Worm (Caenorhabditis elegans) whole organism, mixed stage, embryonic: Measurements from ENCODE around the gene C41H7.2.

Source experiments
- M03D4.4 ChIP-seq: sonication (generic microtip); optimal IDR thresholded peaks from 2 replicates; lab custom pipeline; 2017; ENCODE audit warnings: mild to moderate bottlenecking, missing genetic modification characterization, missing compliant biosample characterization
- bed-3 ChIP-seq: fragments of 200-800 bp; sonication (Bioruptor generic); optimal IDR thresholded peaks from 3 replicates; lab custom pipeline; 2018; ENCODE audit warnings: mild to moderate bottlenecking, missing genetic modification characterization, moderate library complexity, missing compliant biosample characterization
- blmp-1 ChIP-seq: fragments of 150-350 bp; optimal IDR thresholded peaks from 2 replicates; lab custom pipeline; 2014; ENCODE audit warnings: missing biosample characterization, missing genetic modification characterization
- ceh-39 ChIP-seq: fragments of 150-350 bp; optimal IDR thresholded peaks from 2 replicates; lab custom pipeline; 2014; ENCODE audit warnings: missing biosample characterization, missing genetic modification characterization
- ceh-43 ChIP-seq: fragments of 200-800 bp; sonication (Bioruptor generic); optimal IDR thresholded peaks from 2 replicates; lab custom pipeline; 2018; ENCODE audit warnings: mild to moderate bottlenecking, missing genetic modification characterization, moderate library complexity, missing compliant biosample characterization
- ceh-83 ChIP-seq: fragments of 200-800 bp; sonication (Bioruptor generic); optimal IDR thresholded peaks from 2 replicates; lab custom pipeline; 2018; ENCODE audit warnings: mild to moderate bottlenecking, missing genetic modification characterization, missing compliant biosample characterization
- ces-1 ChIP-seq: fragments of 150-350 bp; optimal IDR thresholded peaks from 2 replicates; lab custom pipeline; 2014; ENCODE audit warnings: missing biosample characterization, missing genetic modification reagents, missing genetic modification characterization
- cnd-1 ChIP-seq: fragments of 200-800 bp; sonication (Bioruptor generic); optimal IDR thresholded peaks from 2 replicates; lab custom pipeline; 2018; ENCODE audit warnings: mild to moderate bottlenecking, missing genetic modification characterization, missing compliant biosample characterization
- drap-1 ChIP-seq: fragments of 200-800 bp; sonication (Bioruptor generic); optimal IDR thresholded peaks from 3 replicates; lab custom pipeline; 2018; ENCODE audit warnings: mild to moderate bottlenecking, missing genetic modification characterization, missing compliant biosample characterization
- elt-1 ChIP-seq: sonication (generic microtip); optimal IDR thresholded peaks from 2 replicates; lab custom pipeline; 2017; ENCODE audit warnings: missing genetic modification characterization, mild to moderate bottlenecking, missing compliant biosample characterization, antibody characterized with exemption, moderate library complexity, borderline replicate concordance; ENCODE audit not compliant: insufficient read depth
- elt-3 ChIP-seq: fragments of 150-350 bp; optimal IDR thresholded peaks from 2 replicates; lab custom pipeline; 2014; ENCODE audit warnings: missing biosample characterization, missing genetic modification characterization
- flh-1 ChIP-seq: fragments of 200-800 bp; sonication (Bioruptor generic); optimal IDR thresholded peaks from 2 replicates; lab custom pipeline; 2018; ENCODE audit warnings: mild to moderate bottlenecking, missing genetic modification characterization, moderate library complexity, missing compliant biosample characterization
- ham-2 ChIP-seq: fragments of 200-800 bp; sonication (Bioruptor generic); optimal IDR thresholded peaks from 2 replicates; lab custom pipeline; 2018; ENCODE audit warnings: mild to moderate bottlenecking, missing genetic modification characterization, missing compliant biosample characterization
- lin-13 ChIP-seq: fragments of 150-350 bp; optimal IDR thresholded peaks from 2 replicates; lab custom pipeline; 2014; ENCODE audit warnings: missing biosample characterization, missing genetic modification characterization
- lsy-2 ChIP-seq: fragments of 150-350 bp; optimal IDR thresholded peaks from 2 replicates; lab custom pipeline; 2014; ENCODE audit warnings: missing biosample characterization, missing genetic modification characterization
- mep-1 ChIP-seq: fragments of 150-350 bp; optimal IDR thresholded peaks from 2 replicates; lab custom pipeline; 2017; ENCODE audit warnings: missing biosample characterization, missing genetic modification reagents, missing genetic modification characterization, inconsistent platforms
- mls-2 ChIP-seq: sonication (generic microtip); optimal IDR thresholded peaks from 2 replicates; lab custom pipeline; 2016; ENCODE audit warnings: mild to moderate bottlenecking, missing genetic modification characterization, moderate library complexity, missing compliant biosample characterization
- nhr-12 ChIP-seq: fragments of 150-350 bp; optimal IDR thresholded peaks from 2 replicates; lab custom pipeline; 2014; ENCODE audit warnings: missing biosample characterization, missing genetic modification characterization
- nhr-2 ChIP-seq: fragments of 150-350 bp; optimal IDR thresholded peaks from 2 replicates; lab custom pipeline; 2014; ENCODE audit warnings: missing biosample characterization, missing genetic modification characterization
- nhr-237 ChIP-seq: fragments of 150-350 bp; optimal IDR thresholded peaks from 2 replicates; lab custom pipeline; 2014; ENCODE audit warnings: missing biosample characterization, missing genetic modification characterization
- nhr-76 ChIP-seq: sonication (generic microtip); optimal IDR thresholded peaks from 2 replicates; lab custom pipeline; 2017; ENCODE audit warnings: missing biosample characterization, missing genetic modification characterization
- pha-4 ChIP-seq: fragments of 150-350 bp; optimal IDR thresholded peaks from 2 replicates; lab custom pipeline; 2018; ENCODE audit warnings: missing biosample characterization, missing genetic modification reagents, missing genetic modification characterization
- sem-2 ChIP-seq: fragments of 200-800 bp; sonication (Bioruptor generic); optimal IDR thresholded peaks from 2 replicates; lab custom pipeline; 2018; ENCODE audit warnings: mild to moderate bottlenecking, missing genetic modification characterization, missing compliant biosample characterization
- snpc-4 ChIP-seq: fragments of 150-350 bp; optimal IDR thresholded peaks from 2 replicates; lab custom pipeline; 2014; ENCODE audit warnings: missing biosample characterization, missing genetic modification characterization
- tbx-8 ChIP-seq: fragments of 200-800 bp; sonication (Bioruptor generic); optimal IDR thresholded peaks from 2 replicates; lab custom pipeline; 2018; ENCODE audit warnings: mild to moderate bottlenecking, missing genetic modification characterization, moderate library complexity, missing compliant biosample characterization
- unc-39 ChIP-seq: fragments of 150-350 bp; optimal IDR thresholded peaks from 2 replicates; lab custom pipeline; 2014; ENCODE audit warnings: missing biosample characterization, missing genetic modification characterization
- unc-62 ChIP-seq: fragments of 150-350 bp; optimal IDR thresholded peaks from 2 replicates; lab custom pipeline; 2014; ENCODE audit warnings: missing biosample characterization, missing genetic modification reagents, missing genetic modification characterization
- zip-8 ChIP-seq: fragments of 150-350 bp; optimal IDR thresholded peaks from 2 replicates; lab custom pipeline; 2014; ENCODE audit warnings: missing biosample characterization, missing genetic modification characterization
- ztf-11 ChIP-seq: fragments of 150-350 bp; optimal IDR thresholded peaks from 2 replicates; lab custom pipeline; 2014; ENCODE audit warnings: missing biosample characterization, missing genetic modification characterization

Gene C41H7.2

DNA sequence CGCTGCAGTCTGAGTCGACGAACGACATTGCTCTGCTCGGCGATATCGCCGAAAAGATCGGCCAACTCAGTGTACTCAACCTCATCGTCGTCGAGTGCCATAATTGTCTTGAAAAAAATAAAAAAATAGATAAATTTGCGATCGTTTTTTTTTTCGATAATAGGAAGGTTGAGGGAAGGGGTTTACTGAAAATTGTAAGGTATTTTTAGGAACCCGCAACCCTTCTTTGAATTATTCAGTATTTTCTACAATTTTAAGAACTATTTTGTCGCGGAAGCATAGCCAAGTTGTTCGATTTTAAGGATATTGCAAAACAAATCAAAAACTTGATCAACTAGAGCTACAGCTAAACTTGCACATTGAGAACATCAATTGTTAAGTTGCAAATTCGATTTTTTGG lies 2.5 kb upstream of the C41H7.2 start, which contains the start of gene C41H7.9:
TSS of gene C41H7.9 (minus strand) at position 101 of the 400 bp plus-strand sequence.
- no peak for TF ChIP-seq snpc-4 (tag; lab: Kevin White, UChicago)
- TF ChIP-seq ces-1 (GFP tag; lab: Kevin White, UChicago) = no peak
- TF ChIP-seq bed-3 (GFP tag; lab: Kevin White, UChicago) = no peak
- TF ChIP-seq pha-4 (tag; lab: Kevin White, UChicago) = no peak
- TF ChIP-seq tbx-8 = no peak
- TF ChIP-seq elt-3 (tag; lab: Kevin White, UChicago) = no peak
- TF ChIP-seq ceh-39 (tag; lab: Kevin White, UChicago) = no peak
- no peak for TF ChIP-seq ham-2 (GFP tag; lab: Kevin White, UChicago)
- TF ChIP-seq nhr-12 (tag; lab: Kevin White, UChicago) = no peak
- TF ChIP-seq cnd-1 (tag; lab: Kevin White, UChicago) = no peak
- no peak for TF ChIP-seq mls-2

DNA sequence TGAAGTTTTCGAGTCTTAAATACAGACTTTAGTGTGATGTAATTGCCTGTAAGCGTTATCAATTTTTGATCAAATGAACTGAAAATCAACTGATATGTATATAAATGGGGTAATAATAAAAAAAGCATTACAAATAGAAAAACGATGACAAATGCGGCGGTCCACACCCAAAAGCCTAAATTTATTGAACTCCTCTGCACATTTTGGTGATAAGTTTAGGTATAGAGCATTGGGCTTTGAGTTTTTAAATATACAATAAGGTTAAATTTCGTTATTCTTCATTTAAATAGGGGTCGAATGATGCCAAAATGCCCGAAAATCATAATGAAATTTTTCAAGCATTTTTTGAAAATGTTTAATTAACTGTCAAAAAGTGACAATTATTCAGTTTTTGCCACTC lies 5.2 kb downstream of the C41H7.2 start, which contains the start of gene clec-3:
TSS of gene clec-3 (minus strand) at position 101 of the 400 bp plus-strand sequence.
- no peak for TF ChIP-seq flh-1 (GFP tag; lab: Kevin White, UChicago)
- no peak for TF ChIP-seq ztf-11 (tag; lab: Kevin White, UChicago)

DNA sequence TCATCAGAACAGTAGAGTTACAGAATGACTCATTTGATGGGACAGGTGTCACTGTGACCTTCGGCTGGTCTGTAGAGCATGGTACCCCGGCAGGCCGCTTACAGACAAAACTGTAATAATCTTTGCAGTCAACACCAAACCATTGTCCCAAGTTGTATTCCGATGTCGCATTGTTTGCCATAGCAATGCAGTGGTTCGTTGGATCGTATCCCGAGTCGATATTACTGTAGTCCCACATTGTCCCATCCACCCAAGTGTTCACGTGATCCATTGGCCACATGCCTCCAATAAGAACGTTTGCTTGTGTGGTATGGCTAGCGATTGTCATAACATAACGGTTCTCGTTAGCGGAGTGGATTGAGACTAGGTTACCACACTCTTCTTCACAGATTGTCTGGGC lies 6.3 kb downstream of the C41H7.2 start:
- TF ChIP-seq unc-39 (tag; lab: Kevin White, UChicago) = no peak

ce11 chrII:3023381-3023935 lies 8.8 kb downstream of the C41H7.2 start, which contains the start of gene clec-2:
Gene clec-2 (minus strand): TSS chrII:3023431.
- TF ChIP-seq ceh-39 (tag; lab: Kevin White, UChicago) (no peak), cnd-1 (tag; lab: Kevin White, UChicago) (no peak), ceh-83 (no peak), nhr-2 (tag; lab: Kevin White, UChicago) (no peak), lin-13 (tag; lab: Kevin White, UChicago) (no peak), M03D4.4 (tag; lab: Kevin White, UChicago) (no peak), pha-4 (tag; lab: Kevin White, UChicago) (no peak), zip-8 (tag; lab: Kevin White, UChicago) (no peak), snpc-4 (tag; lab: Kevin White, UChicago) (no peak), bed-3 (GFP tag; lab: Kevin White, UChicago) (no peak), nhr-76 (tag; lab: Kevin White, UChicago) (no peak), flh-1 (GFP tag; lab: Kevin White, UChicago) (no peak), ceh-43 (GFP tag; lab: Kevin White, UChicago) (no peak), nhr-12 (tag; lab: Kevin White, UChicago) (no peak), nhr-237 (no peak), elt-1 (no peak)

ce11 chrII:3024655-3025054 lies 10.0 kb downstream of the C41H7.2 start:
- TF ChIP-seq lin-13 (tag; lab: Kevin White, UChicago) (no peak), unc-62 (GFP tag; lab: Kevin White, UChicago) (no peak), elt-3 (tag; lab: Kevin White, UChicago) (no peak), flh-1 (GFP tag; lab: Kevin White, UChicago) (no peak), sem-2 (GFP tag; lab: Kevin White, UChicago) (no peak), nhr-76 (tag; lab: Kevin White, UChicago) (no peak), drap-1 (no peak), ceh-43 (GFP tag; lab: Kevin White, UChicago) (no peak), tbx-8 (no peak), lsy-2 (no peak), ces-1 (GFP tag; lab: Kevin White, UChicago) (no peak)

DNA sequence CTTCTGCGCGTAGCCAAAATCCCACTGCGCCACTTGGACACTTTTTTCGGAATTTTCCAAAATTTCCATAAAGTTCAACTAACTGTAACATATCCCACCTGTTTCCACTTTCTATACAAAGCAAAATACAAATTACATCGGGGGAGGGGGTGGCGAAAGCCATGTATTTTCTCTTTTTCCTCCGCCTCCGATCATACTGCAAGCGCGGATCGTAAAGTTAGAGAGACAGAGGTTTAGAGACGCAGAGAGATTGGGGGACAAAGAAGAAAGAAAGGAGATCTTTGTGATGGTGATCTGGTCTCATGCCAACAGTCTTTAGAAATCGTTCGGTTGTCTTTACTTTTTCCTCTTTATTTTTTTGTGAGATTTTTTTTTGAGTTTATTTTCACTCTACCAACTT lies 13.6 kb downstream of the C41H7.2 start:
- TF ChIP-seq mep-1 = no peak
- TF ChIP-seq unc-39 (tag; lab: Kevin White, UChicago) = no peak
- TF ChIP-seq blmp-1 (tag; lab: Kevin White, UChicago) = peak; percentile 23
- TF ChIP-seq ham-2 (GFP tag; lab: Kevin White, UChicago) = peak; percentile 43
- TF ChIP-seq lsy-2 = no peak
- no peak for TF ChIP-seq unc-62 (GFP tag; lab: Kevin White, UChicago)
